Fruit fly (Drosophila melanogaster) whole organism, prepupa: ENCODE results near the gene CG34313.

ENCODE experiments used
- Blimp-1 ChIP-seq: fragments of 200-800 bp; sonication (Bioruptor generic); optimal IDR thresholded peaks from 3 replicates; lab custom pipeline; 2017; ENCODE audit warnings: missing biosample characterization, missing genetic modification characterization, mild to moderate bottlenecking, moderate library complexity, missing genetic modification reagents
- CG10631 ChIP-seq: fragments of 200-800 bp; sonication (Bioruptor generic); optimal IDR thresholded peaks from 2 replicates; lab custom pipeline; 2016; ENCODE audit warnings: missing biosample characterization, missing genetic modification characterization
- CG11294 ChIP-seq: fragments of 200-800 bp; sonication (Bioruptor generic); IDR thresholded peaks from 2 replicates; pipeline ENCODE4 v1.3.6; 2022; ENCODE audit warnings: missing biosample characterization, missing genetic modification characterization
- CG11902 ChIP-seq: fragments of 200-800 bp; sonication (Bioruptor generic); optimal IDR thresholded peaks from 3 replicates; lab custom pipeline; 2016; ENCODE audit warnings: missing biosample characterization, missing genetic modification characterization
- CG1621 ChIP-seq: fragments of 200-800 bp; sonication (Bioruptor generic); optimal IDR thresholded peaks from 3 replicates; lab custom pipeline; 2018; ENCODE audit warnings: missing biosample characterization, mild to moderate bottlenecking, missing genetic modification characterization
- CG16779 ChIP-seq: fragments of 200-800 bp; sonication (Bioruptor generic); optimal IDR thresholded peaks from 3 replicates; lab custom pipeline; 2017; ENCODE audit warnings: missing biosample characterization, mild to moderate bottlenecking, missing genetic modification characterization
- CG3032 ChIP-seq: fragments of 200-800 bp; optimal IDR thresholded peaks from 2 replicates; lab custom pipeline; 2019; ENCODE audit warnings: missing biosample characterization, mild to moderate bottlenecking, missing genetic modification characterization, moderate library complexity
- CG31627 ChIP-seq: fragments of 200-800 bp; sonication (Bioruptor generic); optimal IDR thresholded peaks from 3 replicates; lab custom pipeline; 2016; ENCODE audit warnings: missing biosample characterization, missing genetic modification characterization
- CG32006 ChIP-seq: fragments of 200-800 bp; sonication (Bioruptor generic); optimal IDR thresholded peaks from 3 replicates; lab custom pipeline; 2017; ENCODE audit warnings: missing biosample characterization, mild to moderate bottlenecking, missing genetic modification characterization
- CG34406 ChIP-seq: fragments of 200-800 bp; sonication (Bioruptor generic); optimal IDR thresholded peaks from 3 replicates; lab custom pipeline; 2016; ENCODE audit warnings: missing biosample characterization, missing genetic modification characterization
- CG3919 ChIP-seq: fragments of 200-800 bp; sonication (Bioruptor generic); optimal IDR thresholded peaks from 3 replicates; lab custom pipeline; 2016; ENCODE audit warnings: missing biosample characterization, missing genetic modification characterization
- CG6792 ChIP-seq: fragments of 200-800 bp; sonication (Bioruptor generic); optimal IDR thresholded peaks from 3 replicates; lab custom pipeline; 2016; ENCODE audit warnings: missing biosample characterization, missing genetic modification characterization
- CG6808 ChIP-seq: fragments of 200-800 bp; sonication (Bioruptor generic); optimal IDR thresholded peaks from 3 replicates; lab custom pipeline; 2017; ENCODE audit warnings: missing biosample characterization, missing genetic modification characterization, mild to moderate bottlenecking, moderate library complexity, missing genetic modification reagents
- CG6854 ChIP-seq: fragments of 200-800 bp; sonication (Bioruptor generic); optimal IDR thresholded peaks from 2 replicates; lab custom pipeline; 2017; ENCODE audit warnings: missing biosample characterization, mild to moderate bottlenecking, missing genetic modification characterization
- CG7368 ChIP-seq: fragments of 200-800 bp; sonication (Bioruptor generic); optimal IDR thresholded peaks from 3 replicates; lab custom pipeline; 2016; ENCODE audit warnings: missing biosample characterization, missing genetic modification characterization
- CG8119 ChIP-seq: fragments of 200-800 bp; sonication (Bioruptor generic); IDR thresholded peaks from 3 replicates; pipeline ENCODE4 v1.3.6; 2022; ENCODE audit warnings: missing biosample characterization, missing genetic modification characterization
- CG8632 ChIP-seq: fragments of 200-800 bp; sonication (Bioruptor generic); optimal IDR thresholded peaks from 3 replicates; lab custom pipeline; 2016; ENCODE audit warnings: missing biosample characterization, missing genetic modification characterization
- CG9139 ChIP-seq: fragments of 200-800 bp; sonication (Bioruptor generic); optimal IDR thresholded peaks from 3 replicates; lab custom pipeline; 2017; ENCODE audit warnings: missing biosample characterization, mild to moderate bottlenecking, missing genetic modification characterization
- Eip75B ChIP-seq: fragments of 200-800 bp; sonication (Bioruptor generic); optimal IDR thresholded peaks from 3 replicates; lab custom pipeline; 2016; ENCODE audit warnings: missing biosample characterization, missing genetic modification characterization
- Eip78C ChIP-seq: fragments of 200-800 bp; sonication (Bioruptor generic); peaks from one replicate; lab custom pipeline; 2016; ENCODE audit warnings: missing biosample characterization, missing genetic modification characterization
- Ets21C ChIP-seq: fragments of 200-800 bp; sonication (Bioruptor generic); optimal IDR thresholded peaks from 3 replicates; lab custom pipeline; 2016; ENCODE audit warnings: missing biosample characterization, missing genetic modification characterization
- Ets96B ChIP-seq: fragments of 200-800 bp; optimal IDR thresholded peaks from 2 replicates; lab custom pipeline; 2019; ENCODE audit warnings: missing biosample characterization, mild to moderate bottlenecking, missing genetic modification characterization, moderate library complexity
- Hr38 ChIP-seq: sonication (Bioruptor generic); optimal IDR thresholded peaks from 2 replicates; lab custom pipeline; 2016; ENCODE audit warnings: missing biosample characterization, missing genetic modification characterization
- Hr39 ChIP-seq: fragments of 200-800 bp; sonication (Bioruptor generic); optimal IDR thresholded peaks from 2 replicates; lab custom pipeline; 2016; ENCODE audit warnings: missing biosample characterization, missing genetic modification characterization
- Hr4 ChIP-seq: fragments of 200-800 bp; sonication (Bioruptor generic); optimal IDR thresholded peaks from 3 replicates; lab custom pipeline; 2016; ENCODE audit warnings: missing biosample characterization, missing genetic modification characterization
- Met ChIP-seq: fragments of 200-800 bp; sonication (Bioruptor generic); optimal IDR thresholded peaks from 3 replicates; lab custom pipeline; 2016; ENCODE audit warnings: missing biosample characterization, missing genetic modification characterization
- OdsH ChIP-seq: fragments of 200-800 bp; sonication (Bioruptor generic); optimal IDR thresholded peaks from 3 replicates; lab custom pipeline; 2016; ENCODE audit warnings: missing biosample characterization, missing genetic modification characterization
- Smox ChIP-seq: fragments of 200-800 bp; sonication (Bioruptor generic); optimal IDR thresholded peaks from 3 replicates; lab custom pipeline; 2016; ENCODE audit warnings: missing biosample characterization, missing genetic modification characterization
- Sox102F ChIP-seq: fragments of 200-800 bp; sonication (Bioruptor generic); optimal IDR thresholded peaks from 2 replicates; lab custom pipeline; 2016; ENCODE audit warnings: missing biosample characterization, mild to moderate bottlenecking, missing genetic modification characterization
- Sox14 ChIP-seq: fragments of 200-800 bp; sonication (Bioruptor generic); optimal IDR thresholded peaks from 3 replicates; lab custom pipeline; 2016; ENCODE audit warnings: missing biosample characterization, missing genetic modification characterization
- achi ChIP-seq: fragments of 200-800 bp; sonication (Bioruptor generic); optimal IDR thresholded peaks from 3 replicates; lab custom pipeline; 2016; ENCODE audit warnings: missing biosample characterization, missing genetic modification characterization
- acj6 ChIP-seq: fragments of 200-800 bp; sonication (Bioruptor generic); optimal IDR thresholded peaks from 3 replicates; lab custom pipeline; 2016; ENCODE audit warnings: missing biosample characterization, missing genetic modification characterization
- cyc ChIP-seq: fragments of 200-800 bp; sonication (Bioruptor generic); optimal IDR thresholded peaks from 3 replicates; lab custom pipeline; 2016; ENCODE audit warnings: missing biosample characterization, missing genetic modification characterization
- dac ChIP-seq: fragments of 200-800 bp; sonication (Bioruptor generic); optimal IDR thresholded peaks from 2 replicates; lab custom pipeline; 2017; ENCODE audit warnings: missing biosample characterization, mild to moderate bottlenecking, missing genetic modification characterization
- dsx ChIP-seq: fragments of 200-800 bp; optimal IDR thresholded peaks from 3 replicates; lab custom pipeline; 2019; ENCODE audit warnings: missing biosample characterization, mild to moderate bottlenecking, missing genetic modification characterization, moderate library complexity; ENCODE audit not compliant: poor library complexity, severe bottlenecking
- eg ChIP-seq: fragments of 200-800 bp; sonication (Bioruptor generic); IDR thresholded peaks from 3 replicates; pipeline ENCODE4 v1.3.6; 2022; ENCODE audit warnings: missing biosample characterization, missing genetic modification characterization
- esn ChIP-seq: fragments of 200-800 bp; sonication (Bioruptor generic); optimal IDR thresholded peaks from 2 replicates; lab custom pipeline; 2016; ENCODE audit warnings: missing biosample characterization, mild to moderate bottlenecking, missing genetic modification characterization, moderate library complexity
- fd59A ChIP-seq: fragments of 200-800 bp; sonication (Bioruptor generic); optimal IDR thresholded peaks from 2 replicates; lab custom pipeline; 2017; ENCODE audit warnings: missing biosample characterization, mild to moderate bottlenecking, missing genetic modification characterization, missing genetic modification reagents
- fkh ChIP-seq: fragments of 200-800 bp; sonication (Bioruptor generic); optimal IDR thresholded peaks from 3 replicates; lab custom pipeline; 2017; ENCODE audit warnings: missing biosample characterization, mild to moderate bottlenecking, missing genetic modification characterization, moderate library complexity
- lz ChIP-seq: fragments of 200-800 bp; sonication (Bioruptor generic); optimal IDR thresholded peaks from 3 replicates; lab custom pipeline; 2016; ENCODE audit warnings: missing biosample characterization, missing genetic modification characterization
- net ChIP-seq: fragments of 200-800 bp; sonication (Bioruptor generic); optimal IDR thresholded peaks from 3 replicates; lab custom pipeline; 2016; ENCODE audit warnings: missing biosample characterization, missing genetic modification characterization
- pdm3 ChIP-seq: fragments of 200-800 bp; sonication (Bioruptor generic); optimal IDR thresholded peaks from 3 replicates; lab custom pipeline; 2016; ENCODE audit warnings: missing biosample characterization, missing genetic modification characterization
- spab ChIP-seq: fragments of 200-800 bp; sonication (Bioruptor generic); optimal IDR thresholded peaks from 2 replicates; lab custom pipeline; 2017; ENCODE audit warnings: missing biosample characterization, mild to moderate bottlenecking, missing genetic modification characterization, missing genetic modification reagents
- ss ChIP-seq, 2 experiments: fragments of 200-800 bp; sonication (Bioruptor generic); optimal IDR thresholded peaks; 2 replicates in 1 of 2; 3 replicates in 1 of 2; lab custom pipeline; 2017 to 2018; ENCODE audit warnings: mild to moderate bottlenecking in 2 of 2, missing biosample characterization in 2 of 2, missing genetic modification characterization in 2 of 2, moderate library complexity in 1 of 2
- svp ChIP-seq: fragments of 200-800 bp; sonication (Bioruptor generic); peaks from one replicate; lab custom pipeline; 2016; ENCODE audit warnings: missing biosample characterization, missing genetic modification characterization
- topi ChIP-seq: fragments of 200-800 bp; sonication (Bioruptor generic); optimal IDR thresholded peaks from 3 replicates; lab custom pipeline; 2016; ENCODE audit warnings: missing biosample characterization, missing genetic modification characterization

CG34313 gene

dm6 chr2L:16839665-16840064, 39.7 kb upstream of the CG34313 start:
- TF ChIP-seq ss (GFP tag; optimal IDR thresholded peaks at IDR 0.05; lab: Kevin White, UChicago) (no peak), net (GFP tag; lab: Kevin White, UChicago) (no peak), CG8119 (GFP tag; lab: Robert Waterston, UW) (no peak), Ets96B (no peak), CG1621 (tag; lab: Kevin White, UChicago) (no peak), topi (no peak), CG3032 (tag; lab: Kevin White, UChicago) (no peak), CG10631 (GFP tag; lab: Kevin White, UChicago) (no peak), acj6 (GFP tag; lab: Kevin White, UChicago) (no peak), dsx (GFP tag; lab: Kevin White, UChicago) (no peak), Blimp-1 (GFP tag; lab: Kevin White, UChicago) (no peak), cyc (GFP tag; lab: Kevin White, UChicago) (no peak)

- TF ChIP-seq acj6 (GFP tag; lab: Kevin White, UChicago): peak; percentile 44
- peak; percentile 48 for TF ChIP-seq CG31627
- peak; percentile 33 for TF ChIP-seq Sox14 (GFP tag; lab: Kevin White, UChicago)
- TF ChIP-seq lz (GFP tag; lab: Kevin White, UChicago): peak; percentile 46
- no peak for TF ChIP-seq CG11294 (GFP tag; lab: Robert Waterston, UW)
- peak; percentile 49 for TF ChIP-seq CG10631 (GFP tag; lab: Kevin White, UChicago)
- TF ChIP-seq cyc (GFP tag; lab: Kevin White, UChicago): peak; percentile 11
- TF ChIP-seq Hr38 (GFP tag; lab: Kevin White, UChicago): no peak
- TF ChIP-seq CG8632 (GFP tag; lab: Kevin White, UChicago): peak; percentile 25
- peak; percentile 42 for TF ChIP-seq CG34406 (GFP tag; lab: Kevin White, UChicago)
- no peak for TF ChIP-seq fkh (GFP tag; lab: Kevin White, UChicago)
- TF ChIP-seq CG11902 (GFP tag; lab: Kevin White, UChicago): peak; percentile 17
- peak; percentile 29 for TF ChIP-seq net (GFP tag; lab: Kevin White, UChicago)
- TF ChIP-seq CG3919 (GFP tag; lab: Kevin White, UChicago): no peak
- peak; percentile 21 for TF ChIP-seq CG6792 (GFP tag; lab: Kevin White, UChicago)
- TF ChIP-seq Eip78C: peak; percentile 90
- peak; percentile 11 for TF ChIP-seq OdsH (GFP tag; lab: Kevin White, UChicago)
- TF ChIP-seq eg (GFP tag; lab: Robert Waterston, UW): no peak
- peak; percentile 54 for TF ChIP-seq pdm3 (GFP tag; lab: Kevin White, UChicago)
- TF ChIP-seq achi: peak; percentile 42
- peak; percentile 23 for TF ChIP-seq dac (GFP tag; lab: Kevin White, UChicago)
- TF ChIP-seq CG9139 (GFP tag; lab: Kevin White, UChicago): no peak
- TF ChIP-seq CG32006 (GFP tag; lab: Kevin White, UChicago): peak; percentile 66
- peak; percentile 59 for TF ChIP-seq Met (GFP tag; lab: Kevin White, UChicago)
- peak; percentile 60 for TF ChIP-seq Sox102F (GFP tag; lab: Kevin White, UChicago)
- TF ChIP-seq Smox (GFP tag; lab: Kevin White, UChicago): peak; percentile 41
- TF ChIP-seq Eip75B (GFP tag; lab: Kevin White, UChicago): peak; percentile 44
- no peak for TF ChIP-seq Blimp-1 (GFP tag; lab: Kevin White, UChicago)
- TF ChIP-seq Hr39 (GFP tag; lab: Kevin White, UChicago): peak; percentile 52
- peak; percentile 10 for TF ChIP-seq spab
- TF ChIP-seq Ets21C: peak; percentile 23
- TF ChIP-seq svp (GFP tag; lab: Kevin White, UChicago): peak; percentile 74
- TF ChIP-seq CG6854 (GFP tag; lab: Kevin White, UChicago): no peak
- peak; percentile 35; the same call in 2 of the 3 replicates for TF ChIP-seq CG8119 (GFP tag; lab: Robert Waterston, UW)
- TF ChIP-seq CG16779 (tag; lab: Kevin White, UChicago): no peak
- peak; percentile 19 for TF ChIP-seq CG6808
- peak; percentile 70 for TF ChIP-seq esn
- TF ChIP-seq topi: peak; percentile 47
- peak; percentile 57 for TF ChIP-seq Hr4 (GFP tag; lab: Kevin White, UChicago)
- no peak for TF ChIP-seq CG7368
- TF ChIP-seq fd59A: no peak
These were observed 36.8 kb upstream of the CG34313 start for dm6 chr2L:16842505-16842904.
